Fruit fly (Drosophila melanogaster) whole organism, adult: Measurements from ENCODE around the gene gny.

Source experiments
- CG11617 ChIP-seq: fragments of 200-800 bp; sonication (Bioruptor generic); optimal IDR thresholded peaks from 2 replicates; lab custom pipeline; 2017; ENCODE audit warnings: mild to moderate bottlenecking, missing biosample characterization, missing genetic modification reagents, missing genetic modification characterization
- CG12768 ChIP-seq: fragments of 200-800 bp; sonication (Bioruptor generic); optimal IDR thresholded peaks from 2 replicates; lab custom pipeline; 2017; ENCODE audit warnings: missing biosample characterization, missing genetic modification characterization, mild to moderate bottlenecking, moderate library complexity, missing genetic modification reagents
- CG14711 ChIP-seq: fragments of 200-800 bp; sonication (Bioruptor generic); optimal IDR thresholded peaks from 2 replicates; lab custom pipeline; 2018; ENCODE audit warnings: missing biosample characterization, mild to moderate bottlenecking, missing genetic modification characterization, moderate library complexity
- CG1620 ChIP-seq: fragments of 200-800 bp; sonication (Bioruptor generic); optimal IDR thresholded peaks from 2 replicates; lab custom pipeline; 2016; ENCODE audit warnings: missing biosample characterization, missing genetic modification characterization
- CG33017 ChIP-seq: fragments of 200-800 bp; sonication (Bioruptor generic); optimal IDR thresholded peaks from 2 replicates; lab custom pipeline; 2018; ENCODE audit warnings: missing biosample characterization, mild to moderate bottlenecking, missing genetic modification characterization, moderate library complexity
- CG5204 ChIP-seq: fragments of 200-800 bp; sonication (Bioruptor generic); optimal IDR thresholded peaks from 2 replicates; lab custom pipeline; 2016; ENCODE audit warnings: missing biosample characterization, missing genetic modification characterization
- CG7045 ChIP-seq: fragments of 200-800 bp; sonication (Bioruptor generic); optimal IDR thresholded peaks from 2 replicates; lab custom pipeline; 2017; ENCODE audit warnings: missing biosample characterization, mild to moderate bottlenecking, missing genetic modification characterization
- CG7101 ChIP-seq: fragments of 200-800 bp; sonication (Bioruptor generic); optimal IDR thresholded peaks from 2 replicates; lab custom pipeline; 2018; ENCODE audit warnings: missing biosample characterization, mild to moderate bottlenecking, missing genetic modification characterization, moderate library complexity
- Clk ChIP-seq: fragments of 200-800 bp; sonication (Bioruptor generic); optimal IDR thresholded peaks from 2 replicates; lab custom pipeline; 2017; ENCODE audit warnings: missing biosample characterization, missing genetic modification characterization
- Crg-1 ChIP-seq: fragments of 200-800 bp; sonication (Bioruptor generic); optimal IDR thresholded peaks from 2 replicates; lab custom pipeline; 2016; ENCODE audit warnings: missing biosample characterization, missing genetic modification characterization
- Hr96 ChIP-seq: fragments of 200-800 bp; sonication (Bioruptor generic); optimal IDR thresholded peaks from 2 replicates; lab custom pipeline; 2016; ENCODE audit warnings: missing biosample characterization, missing genetic modification characterization
- Mnt ChIP-seq: fragments of 200-800 bp; sonication (Bioruptor generic); optimal IDR thresholded peaks from 2 replicates; lab custom pipeline; 2016; ENCODE audit warnings: missing biosample characterization, mild to moderate bottlenecking, missing genetic modification characterization
- bab1 ChIP-seq: fragments of 200-800 bp; sonication (Bioruptor generic); optimal IDR thresholded peaks from 3 replicates; lab custom pipeline; 2019; ENCODE audit warnings: missing biosample characterization, mild to moderate bottlenecking, missing genetic modification characterization, moderate library complexity
- cic ChIP-seq: fragments of 200-800 bp; sonication (Bioruptor generic); optimal IDR thresholded peaks from 2 replicates; lab custom pipeline; 2017; ENCODE audit warnings: missing biosample characterization, mild to moderate bottlenecking, missing genetic modification characterization, moderate library complexity
- cnc ChIP-seq, 2 experiments: fragments of >200 bp; optimal IDR thresholded peaks; 2 replicates each; lab custom pipeline; 2017
- kay ChIP-seq: fragments of 200-800 bp; sonication (Bioruptor generic); peaks from one replicate; lab custom pipeline; 2016; ENCODE audit warnings: missing biosample characterization, missing genetic modification characterization, borderline replicate concordance
- ovo ChIP-seq: fragments of 200-800 bp; sonication (Bioruptor generic); optimal IDR thresholded peaks from 2 replicates; lab custom pipeline; 2016; ENCODE audit warnings: missing biosample characterization, missing genetic modification characterization
- pad ChIP-seq: fragments of 200-800 bp; sonication (Bioruptor generic); optimal IDR thresholded peaks from 3 replicates; lab custom pipeline; 2017; ENCODE audit warnings: missing biosample characterization, missing genetic modification characterization, mild to moderate bottlenecking, moderate library complexity, missing genetic modification reagents
- tj ChIP-seq: fragments of 200-800 bp; sonication (Bioruptor generic); optimal IDR thresholded peaks from 3 replicates; lab custom pipeline; 2017; ENCODE audit warnings: missing biosample characterization, mild to moderate bottlenecking, missing genetic modification characterization, moderate library complexity
- toe ChIP-seq: fragments of 200-800 bp; sonication (Bioruptor generic); optimal IDR thresholded peaks from 2 replicates; lab custom pipeline; 2016; ENCODE audit warnings: missing biosample characterization, missing genetic modification characterization

Gene gny

DNA sequence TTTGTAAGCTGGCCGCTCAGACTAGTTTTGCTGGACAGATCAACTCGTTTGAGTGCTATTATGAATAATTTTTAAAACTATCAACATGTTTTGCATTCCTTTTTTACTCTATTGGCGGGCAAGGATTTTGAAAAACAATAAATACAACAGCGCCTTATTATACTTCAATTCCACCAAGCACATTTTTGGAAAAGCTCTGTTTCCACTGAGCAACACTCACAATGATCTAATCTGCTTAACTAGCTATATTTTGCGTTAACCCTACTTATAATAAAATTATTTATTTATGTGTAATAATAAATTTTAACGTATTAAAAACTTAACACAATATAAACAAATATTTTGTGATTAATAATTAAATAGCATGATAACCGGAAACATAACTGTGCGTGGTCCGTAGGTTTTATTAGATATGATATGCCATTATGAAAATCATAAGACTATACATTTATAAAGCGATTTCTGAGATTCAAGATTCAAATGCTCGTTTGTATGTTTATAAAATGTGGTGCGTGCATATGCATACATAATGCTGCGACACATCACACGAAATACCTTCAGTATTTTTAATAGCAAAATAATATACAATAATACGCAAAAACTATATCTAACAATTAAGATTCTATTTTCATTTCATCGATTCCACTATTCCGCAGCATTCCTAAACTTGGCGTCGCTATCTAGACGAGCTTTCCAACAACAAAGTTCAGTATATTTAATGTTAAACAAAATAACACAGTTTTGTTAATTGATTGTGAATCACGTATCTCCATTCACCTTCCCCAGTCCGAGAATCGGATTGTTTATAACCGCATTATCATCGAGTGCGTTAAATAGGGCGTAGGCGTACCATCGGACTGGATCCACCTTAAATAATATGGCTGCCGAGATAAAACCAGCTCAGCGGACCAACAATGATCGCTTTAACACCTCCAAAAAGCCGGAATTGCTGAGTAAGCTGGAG, 43.0 kb downstream of the gny start, which contains the start of the genes pie and Wdfy2:
Gene pie (minus strand): TSS at position 138 of the 964 bp plus-strand sequence.
Gene Wdfy2 (plus strand): TSS at position 649 of the 964 bp plus-strand sequence.
- TF ChIP-seq Clk (GFP tag; lab: Kevin White, UChicago) (no peak), CG11617 (GFP tag; lab: Kevin White, UChicago) (no peak), tj (GFP tag; lab: Kevin White, UChicago) (peak; percentile 88), kay (GFP tag; lab: Kevin White, UChicago) (peak; percentile 68), bab1 (GFP tag; lab: Kevin White, UChicago) (peak; percentile 4)

DNA sequence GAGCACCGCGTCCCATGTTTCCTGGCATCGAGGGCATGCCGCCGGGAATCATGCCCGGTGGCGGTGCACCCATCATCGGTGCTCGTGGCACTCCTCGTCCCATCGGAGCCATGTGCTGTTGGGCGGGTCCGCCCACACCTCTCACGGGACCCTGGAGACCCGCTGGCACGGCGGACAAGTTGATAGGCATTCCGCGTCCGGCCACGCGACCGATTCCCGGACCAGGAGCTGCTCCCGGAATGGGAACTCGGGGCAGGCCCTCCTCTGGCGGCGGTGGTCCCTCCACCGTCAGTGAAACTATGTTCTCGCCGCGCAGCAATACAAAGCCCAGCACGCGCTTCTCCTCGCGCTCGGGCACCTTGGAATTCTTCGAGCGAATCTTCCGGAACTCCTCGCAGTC, 45.7 kb downstream of the gny start:
- TF ChIP-seq CG11617 (GFP tag; lab: Kevin White, UChicago): no peak
- no peak for TF ChIP-seq Clk (GFP tag; lab: Kevin White, UChicago)
- TF ChIP-seq CG14711 (tag; lab: Kevin White, UChicago): no peak
- no peak for TF ChIP-seq kay (GFP tag; lab: Kevin White, UChicago)
- no peak for TF ChIP-seq cic
- TF ChIP-seq CG33017: no peak
- TF ChIP-seq Hr96 (GFP tag; lab: Kevin White, UChicago): no peak
- TF ChIP-seq CG5204: no peak
- TF ChIP-seq Crg-1: no peak
- no peak for TF ChIP-seq ovo
- TF ChIP-seq bab1 (GFP tag; lab: Kevin White, UChicago): no peak
- no peak for TF ChIP-seq CG7045 (GFP tag; lab: Kevin White, UChicago)
- TF ChIP-seq Mnt: no peak

DNA sequence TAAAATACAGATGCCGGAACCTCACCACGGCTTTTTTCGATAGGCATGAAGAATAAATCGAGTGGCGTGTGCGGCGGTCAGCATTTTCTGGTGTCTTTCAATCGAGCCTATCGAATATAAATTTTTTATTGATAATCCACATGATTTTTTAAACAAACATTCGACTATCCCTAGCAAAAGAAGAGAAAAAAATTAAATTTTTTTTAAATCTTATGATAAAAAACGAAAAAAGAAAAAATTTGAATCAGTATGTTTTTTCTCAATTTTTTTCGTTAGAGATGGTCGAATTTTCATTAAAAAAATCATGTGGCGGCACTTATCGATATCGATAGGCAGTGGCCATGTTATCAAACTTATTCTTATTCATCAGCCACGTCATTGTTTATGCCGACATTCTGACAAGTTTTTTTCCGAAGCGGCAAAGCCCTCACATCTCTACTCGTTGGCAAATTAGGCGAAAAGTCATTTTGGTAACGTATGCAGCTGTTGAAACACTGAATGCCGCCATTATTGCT, 46.7 kb downstream of the gny start, which contains the start of the genes SmB and KdelR:
Gene SmB (minus strand): TSS at position 94 of the 515 bp plus-strand sequence.
Gene KdelR (plus strand): TSS at position 354 of the 515 bp plus-strand sequence.
- TF ChIP-seq CG5204 (no peak), CG12768 (GFP tag; lab: Kevin White, UChicago) (no peak), kay (GFP tag; lab: Kevin White, UChicago) (no peak), toe (GFP tag; lab: Kevin White, UChicago) (no peak), Clk (GFP tag; lab: Kevin White, UChicago) (no peak), cic (peak; percentile 26), pad (GFP tag; lab: Kevin White, UChicago) (no peak), CG14711 (tag; lab: Kevin White, UChicago) (peak; percentile 65), tj (GFP tag; lab: Kevin White, UChicago) (peak; percentile 97), CG11617 (GFP tag; lab: Kevin White, UChicago) (peak; percentile 65), Mnt (peak; percentile 89), CG7101 (peak; percentile 63), Crg-1 (peak; percentile 54), bab1 (GFP tag; lab: Kevin White, UChicago) (peak; percentile 34), cnc (optimal IDR thresholded peaks at IDR 0.05; lab: Kevin White, UChicago) (peak in 1 of 2 experiments; percentile 2), ovo (no peak), CG33017 (no peak), CG7045 (GFP tag; lab: Kevin White, UChicago) (no peak), Hr96 (GFP tag; lab: Kevin White, UChicago) (no peak), CG1620 (no peak)

DNA sequence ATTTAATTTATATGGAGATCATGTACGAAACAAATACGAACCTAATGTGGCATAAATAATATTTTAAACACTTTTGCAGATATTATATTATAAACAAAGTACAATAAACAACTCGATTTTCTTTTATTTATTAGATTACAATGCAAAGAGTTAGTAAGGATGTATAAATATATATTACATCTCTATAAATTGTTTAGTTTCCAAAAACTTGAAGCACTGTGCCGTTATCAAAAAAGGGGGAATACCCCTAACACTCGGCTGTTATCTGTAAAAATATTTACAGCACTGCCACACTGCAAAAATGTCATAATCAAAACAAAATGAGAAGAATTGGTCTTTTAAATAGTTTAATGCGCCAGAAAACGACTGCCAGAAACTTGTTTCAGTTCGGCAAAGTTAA, 48.6 kb downstream of the gny start, which contains the start of gene CG5188:
Gene CG5188 (plus strand): TSS at position 302 of the 400 bp plus-strand sequence.
- TF ChIP-seq CG7045 (GFP tag; lab: Kevin White, UChicago) (peak; percentile 10), CG12768 (GFP tag; lab: Kevin White, UChicago) (no peak), bab1 (GFP tag; lab: Kevin White, UChicago) (peak; percentile 51), Clk (GFP tag; lab: Kevin White, UChicago) (no peak), CG7101 (peak; percentile 55), CG33017 (peak; percentile 66), CG11617 (GFP tag; lab: Kevin White, UChicago) (peak; percentile 55), cnc (optimal IDR thresholded peaks at IDR 0.05; lab: Kevin White, UChicago) (no peak), toe (GFP tag; lab: Kevin White, UChicago) (no peak), Crg-1 (no peak), cic (peak; percentile 2), CG5204 (no peak), Mnt (peak; percentile 30), CG14711 (tag; lab: Kevin White, UChicago) (peak; percentile 59), ovo (peak; percentile 10), kay (GFP tag; lab: Kevin White, UChicago) (no peak), Hr96 (GFP tag; lab: Kevin White, UChicago) (no peak), pad (GFP tag; lab: Kevin White, UChicago) (no peak), tj (GFP tag; lab: Kevin White, UChicago) (peak; percentile 1), CG1620 (no peak)

DNA sequence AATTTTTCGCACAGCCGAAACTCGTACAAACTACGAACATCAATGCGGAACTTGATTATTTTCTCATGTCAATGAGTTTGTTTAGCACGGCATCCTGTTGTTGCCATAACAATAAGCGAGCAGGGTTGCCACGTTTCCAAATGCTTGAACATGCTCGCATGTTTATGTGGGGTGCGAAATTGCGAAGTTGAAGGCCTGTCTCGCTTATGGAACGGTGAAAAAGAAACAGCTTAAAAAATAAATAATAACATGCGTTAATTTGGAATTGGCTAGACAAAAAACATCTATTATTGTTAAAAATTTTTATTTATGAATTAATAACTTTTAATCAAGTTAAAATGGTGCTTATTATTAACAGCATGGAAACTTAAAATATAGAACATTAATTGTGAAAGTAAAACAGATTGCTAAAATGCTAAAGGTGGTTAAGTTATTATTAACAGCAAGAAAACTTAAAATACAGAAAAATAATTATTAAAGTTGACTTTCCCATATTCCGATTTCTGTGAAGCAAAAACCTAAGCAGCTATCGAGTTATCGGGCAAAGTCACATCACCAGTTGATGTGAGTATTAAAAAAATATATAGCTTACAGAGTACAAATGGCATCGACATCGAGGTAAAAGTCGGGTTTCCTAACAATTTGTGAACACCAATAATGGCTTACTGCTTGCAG, 51.0 kb downstream of the gny start, which contains the start of the genes Bug22 and TfIIB:
Gene Bug22 (minus strand): TSS at position 117 of the 675 bp plus-strand sequence.
Gene TfIIB (plus strand): TSS at position 537 of the 675 bp plus-strand sequence.
- TF ChIP-seq tj (GFP tag; lab: Kevin White, UChicago): peak; percentile 40
- TF ChIP-seq CG7045 (GFP tag; lab: Kevin White, UChicago): peak; percentile 66
- peak; percentile 75 for TF ChIP-seq CG7101
- TF ChIP-seq Clk (GFP tag; lab: Kevin White, UChicago): peak; percentile 24
- peak; percentile 93 for TF ChIP-seq CG14711 (tag; lab: Kevin White, UChicago)
- peak; percentile 64 for TF ChIP-seq CG12768 (GFP tag; lab: Kevin White, UChicago)
- peak; percentile 63 for TF ChIP-seq CG1620
- TF ChIP-seq bab1 (GFP tag; lab: Kevin White, UChicago): peak; percentile 2
- TF ChIP-seq Mnt: peak; percentile 86
- peak; percentile 50 for TF ChIP-seq Crg-1
- no peak for TF ChIP-seq cic
- no peak for TF ChIP-seq toe (GFP tag; lab: Kevin White, UChicago)
- no peak for TF ChIP-seq cnc (optimal IDR thresholded peaks at IDR 0.05; lab: Kevin White, UChicago)
- peak; percentile 83 for TF ChIP-seq CG11617 (GFP tag; lab: Kevin White, UChicago)
- peak; percentile 42 for TF ChIP-seq pad (GFP tag; lab: Kevin White, UChicago)
- no peak for TF ChIP-seq CG5204
- peak; percentile 53 for TF ChIP-seq CG33017
- no peak for TF ChIP-seq Hr96 (GFP tag; lab: Kevin White, UChicago)
- TF ChIP-seq ovo: peak; percentile 30
